Worm (Caenorhabditis elegans) whole organism, L1 larva: ENCODE results near the gene C55C3.8.

Experiments
- C34B4.2 ChIP-seq: sonication (generic microtip); optimal IDR thresholded peaks from 2 replicates; lab custom pipeline; 2017; ENCODE audit warnings: mild to moderate bottlenecking, missing genetic modification characterization, missing compliant biosample characterization
- Y116A8C.19 ChIP-seq: sonication (generic microtip); optimal IDR thresholded peaks from 2 replicates; lab custom pipeline; 2016; ENCODE audit warnings: missing compliant biosample characterization, missing genetic modification characterization, borderline replicate concordance
- ama-1 ChIP-seq: fragments of 150-350 bp; optimal IDR thresholded peaks from 2 replicates; lab custom pipeline; 2014
- ceh-88 ChIP-seq: fragments of 200-800 bp; sonication (Bioruptor generic); IDR thresholded peaks from 2 replicates; pipeline ENCODE4 v1.3.6; 2022; ENCODE audit warnings: missing genetic modification characterization, missing compliant biosample characterization
- dsc-1 ChIP-seq: sonication (generic microtip); optimal IDR thresholded peaks from 2 replicates; lab custom pipeline; 2016; ENCODE audit warnings: mild to moderate bottlenecking, missing genetic modification characterization, missing compliant biosample characterization
- efl-1 ChIP-seq, 4 experiments: fragments of 150-350 bp; optimal IDR thresholded peaks in 3 of 4; peaks in 1 of 4; 1 replicate in 1 of 4; 2 replicates in 3 of 4; lab custom pipeline; 2014; ENCODE audit warnings: missing biosample characterization in 2 of 4, missing genetic modification characterization in 2 of 4, missing genetic modification reagents in 2 of 4
- efl-3 ChIP-seq: fragments of 200-800 bp; sonication (Bioruptor generic); optimal IDR thresholded peaks from 2 replicates; lab custom pipeline; 2018; ENCODE audit warnings: mild to moderate bottlenecking, missing genetic modification characterization, missing compliant biosample characterization
- egl-13 ChIP-seq: sonication (generic microtip); optimal IDR thresholded peaks from 2 replicates; lab custom pipeline; 2016; ENCODE audit warnings: missing genotype, missing genetic modification reagents, missing genetic modification characterization, missing compliant biosample characterization
- elt-2 ChIP-seq: sonication (generic microtip); optimal IDR thresholded peaks from 2 replicates; lab custom pipeline; 2016; ENCODE audit warnings: missing genetic modification characterization, mild to moderate bottlenecking, inconsistent platforms, missing compliant biosample characterization, missing genetic modification reagents
- ets-5 ChIP-seq: fragments of 200-800 bp; sonication (Bioruptor generic); IDR thresholded peaks from 2 replicates; pipeline ENCODE4 v1.3.6; 2022; ENCODE audit warnings: missing genetic modification characterization, missing compliant biosample characterization
- fkh-10 ChIP-seq: sonication (generic microtip); optimal IDR thresholded peaks from 2 replicates; lab custom pipeline; 2017; ENCODE audit warnings: missing biosample characterization, missing genetic modification reagents, missing genetic modification characterization
- fkh-4 ChIP-seq: sonication (generic microtip); optimal IDR thresholded peaks from 2 replicates; lab custom pipeline; 2016; ENCODE audit warnings: missing compliant biosample characterization, missing genetic modification characterization, borderline replicate concordance
- hlh-4 ChIP-seq: sonication (generic microtip); optimal IDR thresholded peaks from 2 replicates; lab custom pipeline; 2016; ENCODE audit warnings: mild to moderate bottlenecking, missing genetic modification characterization, missing compliant biosample characterization
- hpl-2 ChIP-seq: fragments of 150-350 bp; optimal IDR thresholded peaks from 2 replicates; lab custom pipeline; 2014; ENCODE audit warnings: missing biosample characterization, missing genetic modification reagents, missing genetic modification characterization
- irx-1 ChIP-seq: sonication (generic microtip); optimal IDR thresholded peaks from 2 replicates; lab custom pipeline; 2016; ENCODE audit warnings: missing genetic modification characterization, missing compliant biosample characterization
- isw-1 ChIP-seq: fragments of 200-800 bp; sonication (Bioruptor generic); IDR thresholded peaks from 2 replicates; pipeline ENCODE4 v1.3.6; 2022; ENCODE audit warnings: missing genetic modification characterization, missing compliant biosample characterization
- lin-13 ChIP-seq: fragments of 150-350 bp; optimal IDR thresholded peaks from 2 replicates; lab custom pipeline; 2014; ENCODE audit warnings: missing biosample characterization, missing genetic modification reagents, missing genetic modification characterization
- lin-14 ChIP-seq: fragments of 200-800 bp; sonication (Bioruptor generic); optimal IDR thresholded peaks from 2 replicates; lab custom pipeline; 2018; ENCODE audit warnings: mild to moderate bottlenecking, missing genetic modification characterization, moderate library complexity, missing compliant biosample characterization
- lin-35 ChIP-seq, 2 experiments: fragments of 150-350 bp; optimal IDR thresholded peaks; 2 replicates each; lab custom pipeline; 2014; ENCODE audit warnings: missing biosample characterization in 2 of 2, missing genetic modification characterization in 2 of 2, missing genetic modification reagents in 2 of 2
- lin-39 ChIP-seq: fragments of 150-350 bp; optimal IDR thresholded peaks from 2 replicates; lab custom pipeline; 2014; ENCODE audit warnings: missing biosample characterization, missing genetic modification reagents, missing genetic modification characterization
- lir-3 ChIP-seq: sonication (generic microtip); optimal IDR thresholded peaks from 2 replicates; lab custom pipeline; 2016; ENCODE audit warnings: mild to moderate bottlenecking, missing genetic modification characterization, moderate library complexity, missing compliant biosample characterization; ENCODE audit not compliant: poor library complexity
- mab-9 ChIP-seq: fragments of 200-800 bp; sonication (Bioruptor generic); IDR thresholded peaks from 2 replicates; pipeline ENCODE4 v1.3.6; 2022; ENCODE audit warnings: missing genetic modification reagents, missing genetic modification characterization, missing compliant biosample characterization
- mdl-1 ChIP-seq, 2 experiments: fragments of 150-350 bp; optimal IDR thresholded peaks; 2 replicates each; lab custom pipeline; 2014 to 2017; ENCODE audit warnings: missing biosample characterization in 2 of 2, missing genetic modification characterization in 2 of 2, inconsistent platforms in 1 of 2
- mep-1 ChIP-seq: fragments of 150-350 bp; optimal IDR thresholded peaks from 2 replicates; lab custom pipeline; 2014; ENCODE audit warnings: missing biosample characterization, missing genetic modification characterization
- nhr-12 ChIP-seq: sonication (generic microtip); optimal IDR thresholded peaks from 2 replicates; lab custom pipeline; 2017; ENCODE audit warnings: missing biosample characterization, missing genetic modification characterization
- nhr-19 ChIP-seq: fragments of 200-800 bp; sonication (Bioruptor generic); conservative IDR thresholded peaks from 2 replicates; pipeline ENCODE4 v1.3.6; 2022; ENCODE audit warnings: missing genetic modification characterization, missing compliant biosample characterization
- nhr-20 ChIP-seq: sonication (generic microtip); optimal IDR thresholded peaks from 2 replicates; lab custom pipeline; 2016; ENCODE audit warnings: mild to moderate bottlenecking, missing genetic modification characterization, missing compliant biosample characterization
- nhr-28 ChIP-seq: fragments of 150-350 bp; optimal IDR thresholded peaks from 2 replicates; lab custom pipeline; 2014; ENCODE audit warnings: missing biosample characterization, missing genetic modification characterization
- nhr-76 ChIP-seq: sonication (generic microtip); optimal IDR thresholded peaks from 2 replicates; lab custom pipeline; 2017; ENCODE audit warnings: missing biosample characterization, missing genetic modification characterization
- nhr-77 ChIP-seq: fragments of 150-350 bp; optimal IDR thresholded peaks from 2 replicates; lab custom pipeline; 2014; ENCODE audit warnings: missing biosample characterization, missing genetic modification characterization
- nhr-84 ChIP-seq: sonication (generic microtip); optimal IDR thresholded peaks from 2 replicates; lab custom pipeline; 2017; ENCODE audit warnings: missing biosample characterization, missing genetic modification characterization
- nhr-90 ChIP-seq: sonication (generic microtip); optimal IDR thresholded peaks from 2 replicates; lab custom pipeline; 2016; ENCODE audit warnings: mild to moderate bottlenecking, missing genetic modification characterization, missing compliant biosample characterization; ENCODE audit not compliant: poor library complexity
- pag-3 ChIP-seq: sonication (generic microtip); optimal IDR thresholded peaks from 2 replicates; lab custom pipeline; 2017; ENCODE audit warnings: missing genetic modification characterization, mild to moderate bottlenecking, missing compliant biosample characterization, antibody characterized with exemption, borderline replicate concordance; ENCODE audit not compliant: insufficient read depth
- pax-3 ChIP-seq: fragments of 200-800 bp; sonication (Bioruptor generic); optimal IDR thresholded peaks from 2 replicates; lab custom pipeline; 2018; ENCODE audit warnings: mild to moderate bottlenecking, missing genetic modification characterization, moderate library complexity, missing compliant biosample characterization
- pqm-1 ChIP-seq: sonication (generic microtip); optimal IDR thresholded peaks from 3 replicates; lab custom pipeline; 2017; ENCODE audit warnings: missing biosample characterization, missing genetic modification characterization
- snpc-4 ChIP-seq: fragments of 150-350 bp; optimal IDR thresholded peaks from 2 replicates; lab custom pipeline; 2014; ENCODE audit warnings: missing biosample characterization, missing genetic modification characterization
- snu-23 ChIP-seq: sonication (generic microtip); optimal IDR thresholded peaks from 2 replicates; lab custom pipeline; 2016; ENCODE audit warnings: missing genetic modification characterization, missing compliant biosample characterization
- sox-4 ChIP-seq: sonication (generic microtip); optimal IDR thresholded peaks from 2 replicates; lab custom pipeline; 2016; ENCODE audit warnings: missing genetic modification characterization, missing compliant biosample characterization
- sup-37 ChIP-seq: fragments of 200-800 bp; sonication (Bioruptor generic); optimal IDR thresholded peaks from 2 replicates; lab custom pipeline; 2018; ENCODE audit warnings: mild to moderate bottlenecking, missing genetic modification characterization, missing compliant biosample characterization
- swsn-7 ChIP-seq: sonication (generic microtip); optimal IDR thresholded peaks from 2 replicates; lab custom pipeline; 2016; ENCODE audit warnings: missing genetic modification characterization, missing compliant biosample characterization
- tlp-1 ChIP-seq: fragments of 150-350 bp; optimal IDR thresholded peaks from 2 replicates; lab custom pipeline; 2014; ENCODE audit warnings: missing biosample characterization, missing genetic modification characterization
- unc-86 ChIP-seq: sonication (generic microtip); optimal IDR thresholded peaks from 2 replicates; lab custom pipeline; 2016; ENCODE audit warnings: missing genetic modification characterization, missing compliant biosample characterization
- xbp-1 ChIP-seq: sonication (generic microtip); optimal IDR thresholded peaks from 2 replicates; lab custom pipeline; 2016; ENCODE audit warnings: missing genetic modification characterization, missing compliant biosample characterization
- zag-1 ChIP-seq: fragments of 150-350 bp; optimal IDR thresholded peaks from 2 replicates; lab custom pipeline; 2014; ENCODE audit warnings: missing biosample characterization, missing genetic modification characterization

Gene C55C3.8

ce11 chrIV:5658225-5658624 is 32.6 kb upstream of the C55C3.8 start (continued):
- TF ChIP-seq nhr-77 (tag; lab: Kevin White, UChicago) (no peak), unc-86 (tag; lab: Kevin White, UChicago) (peak; percentile 24), irx-1 (tag; lab: Kevin White, UChicago) (no peak), pqm-1 (no peak), efl-1 (optimal IDR thresholded peaks at IDR 0.05; lab: Kevin White, UChicago) (no peak), efl-1 (GFP tag; optimal IDR thresholded peaks at IDR 0.05 in 1 of 2; lab: Kevin White, UChicago) (peak in 1 of 2 experiments; percentile 67), tlp-1 (no peak), hlh-4 (peak; percentile 30), ceh-88 (GFP tag; lab: Robert Waterston, UW) (no peak), dsc-1 (tag; lab: Kevin White, UChicago) (peak; percentile 59), sox-4 (tag; lab: Kevin White, UChicago) (no peak), hpl-2 (no peak), snpc-4 (tag; lab: Kevin White, UChicago) (no peak), nhr-76 (tag; lab: Kevin White, UChicago) (no peak), lin-39 (tag; lab: Kevin White, UChicago) (no peak), fkh-4 (tag; lab: Kevin White, UChicago) (no peak), C34B4.2 (tag; lab: Kevin White, UChicago) (no peak), egl-13 (tag; lab: Kevin White, UChicago) (no peak), lin-13 (no peak), lin-14 (GFP tag; lab: Kevin White, UChicago) (peak; percentile 23)

ce11 chrIV:5658897-5659296 is 31.9 kb upstream of the C55C3.8 start:
- TF ChIP-seq nhr-84: no peak
- peak in 1 of 2 experiments; percentile 3 for TF ChIP-seq mdl-1 (tag; optimal IDR thresholded peaks at IDR 0.05; lab: Kevin White, UChicago)
- no peak for TF ChIP-seq sup-37
- no peak for TF ChIP-seq nhr-28
- TF ChIP-seq pax-3 (tag; lab: Kevin White, UChicago): no peak
- TF ChIP-seq elt-2: peak; percentile 57
- TF ChIP-seq nhr-90 (tag; lab: Kevin White, UChicago): no peak
- TF ChIP-seq xbp-1 (tag; lab: Kevin White, UChicago): no peak
- TF ChIP-seq swsn-7 (tag; lab: Kevin White, UChicago): no peak

ce11 chrIV:5659461-5659860 is 31.4 kb upstream of the C55C3.8 start:
- TF ChIP-seq Y116A8C.19 (tag; lab: Kevin White, UChicago): no peak
- TF ChIP-seq lir-3: no peak
- TF ChIP-seq fkh-10: no peak
- no peak for TF ChIP-seq pag-3
- no peak for TF ChIP-seq nhr-19 (GFP tag; lab: Robert Waterston, UW)
- TF ChIP-seq ama-1: no peak
- TF ChIP-seq xbp-1 (tag; lab: Kevin White, UChicago): no peak
- no peak for TF ChIP-seq efl-3 (GFP tag; lab: Kevin White, UChicago)
- TF ChIP-seq lin-35 (GFP tag; optimal IDR thresholded peaks at IDR 0.05; lab: Kevin White, UChicago): peak in 1 of 2 experiments; percentile 24
- no peak for TF ChIP-seq ceh-88 (GFP tag; lab: Robert Waterston, UW)
- TF ChIP-seq lin-13: no peak
- no peak for TF ChIP-seq tlp-1
- no peak for TF ChIP-seq mab-9
- peak; percentile 58 for TF ChIP-seq elt-2
- TF ChIP-seq nhr-77 (tag; lab: Kevin White, UChicago): no peak
- TF ChIP-seq snu-23: no peak
- no peak for TF ChIP-seq ets-5 (GFP tag; lab: Robert Waterston, UW)
- TF ChIP-seq lin-14 (GFP tag; lab: Kevin White, UChicago): peak; percentile 12
- no peak for TF ChIP-seq isw-1 (GFP tag; lab: Robert Waterston, UW)
- TF ChIP-seq mep-1 (tag; lab: Kevin White, UChicago): no peak
- TF ChIP-seq nhr-20 (tag; lab: Kevin White, UChicago): no peak
- TF ChIP-seq zag-1 (tag; lab: Kevin White, UChicago): no peak
- no peak for TF ChIP-seq nhr-12 (tag; lab: Kevin White, UChicago)
